Fruit fly (Drosophila melanogaster): ENCODE results near the gene CG34150.

Gene CG34150

dm6 chr3R:24787042-24787565 lies 27.0 kb upstream of the CG34150 start, which contains the start of gene CG5805 (continued):
- TF ChIP-seq CG3065 (GFP tag; optimal IDR thresholded peaks at IDR 0.05) (peak; percentile 45), ap (GFP tag; IDR thresholded peaks at IDR 0.05) (peak; percentile 54; the same call in 1 of the 2 replicates), danr (GFP tag; IDR thresholded peaks at IDR 0.05) (peak; percentile 59; the same call in 1 of the 2 replicates), tin (GFP tag; optimal IDR thresholded peaks at IDR 0.05) (peak; percentile 63), da (GFP tag; optimal IDR thresholded peaks at IDR 0.05) (peak; percentile 61), nau (GFP tag; optimal IDR thresholded peaks at IDR 0.05) (no peak), ttk (GFP tag; IDR thresholded peaks at IDR 0.05) (peak; percentile 81), Oli (tag; optimal IDR thresholded peaks at IDR 0.05) (peak; percentile 69), CG1233 (GFP tag; optimal IDR thresholded peaks at IDR 0.05) (peak; percentile 90), Atf3 (GFP tag; optimal IDR thresholded peaks at IDR 0.05) (peak; percentile 47), maf-S (GFP tag; optimal IDR thresholded peaks at IDR 0.05) (peak; percentile 65), pfk (GFP tag; optimal IDR thresholded peaks at IDR 0.05) (peak; percentile 50), YL-1 (GFP tag; optimal IDR thresholded peaks at IDR 0.05) (peak; percentile 88), Med (GFP tag) (peak; percentile 98), Stat92E (GFP tag; optimal IDR thresholded peaks at IDR 0.05) (peak in 1 of 3 experiments; percentile 40), Mes4 (GFP tag; optimal IDR thresholded peaks at IDR 0.05) (peak; percentile 75), bcd (GFP tag; optimal IDR thresholded peaks at IDR 0.05) (peak; percentile 95), Blimp-1 (GFP tag; optimal IDR thresholded peaks at IDR 0.05) (peak; percentile 53), CG2678 (tag; optimal IDR thresholded peaks at IDR 0.05) (peak; percentile 70), CG8290 (GFP tag; optimal IDR thresholded peaks at IDR 0.05) (no peak), CG8290 (tag; optimal IDR thresholded peaks at IDR 0.05) (peak in 1 of 2 experiments; percentile 41), Dp (GFP tag; optimal IDR thresholded peaks at IDR 0.05) (peak; percentile 45), CG13424 (tag; optimal IDR thresholded peaks at IDR 0.05) (peak; percentile 57), HLH3B (GFP tag; IDR thresholded peaks at IDR 0.05) (peak; percentile 63), CG8924 (tag; optimal IDR thresholded peaks at IDR 0.05) (peak; percentile 47), ac (GFP tag; optimal IDR thresholded peaks at IDR 0.05) (peak; percentile 52), crc (GFP tag; optimal IDR thresholded peaks at IDR 0.05) (peak; percentile 67), cato (GFP tag; optimal IDR thresholded peaks at IDR 0.05; ENCODE audit: borderline replicate concordance) (peak; percentile 68), CG10366 (GFP tag; IDR thresholded peaks at IDR 0.05) (peak; percentile 84), D19B (GFP tag; optimal IDR thresholded peaks at IDR 0.05) (peak; percentile 74), so (GFP tag; IDR thresholded peaks at IDR 0.05) (peak; percentile 67), CG14050 (GFP tag; IDR thresholded peaks at IDR 0.05) (peak; percentile 80), ken (GFP tag; IDR thresholded peaks at IDR 0.05) (peak; percentile 89), Nf-YB (GFP tag; optimal IDR thresholded peaks at IDR 0.05) (no peak), CG13624 (GFP tag; optimal IDR thresholded peaks at IDR 0.05) (peak; percentile 79), mirr (GFP tag; optimal IDR thresholded peaks at IDR 0.05) (peak; percentile 81), Abd-B (GFP tag; optimal IDR thresholded peaks at IDR 0.05) (peak; percentile 57), Hr78 (GFP tag; optimal IDR thresholded peaks at IDR 0.05) (peak in 1 of 2 experiments; percentile 82), CoRest (tag; optimal IDR thresholded peaks at IDR 0.05) (peak; percentile 86), CG17359 (tag; optimal IDR thresholded peaks at IDR 0.05) (peak; percentile 82), CG18599 (GFP tag; optimal IDR thresholded peaks at IDR 0.05) (peak; percentile 84), Sin3A (optimal IDR thresholded peaks at IDR 0.05) (no peak), CG11247 (GFP tag; IDR thresholded peaks at IDR 0.05) (peak; percentile 79), HmgZ (tag; optimal IDR thresholded peaks at IDR 0.05) (peak; percentile 88), chif (GFP tag; optimal IDR thresholded peaks at IDR 0.05) (peak; percentile 67 to 79), odd (GFP tag; optimal IDR thresholded peaks at IDR 0.05) (peak; percentile 84), Hr3 (GFP tag; optimal IDR thresholded peaks at IDR 0.05) (peak; percentile 58), CG4707 (GFP tag; optimal IDR thresholded peaks at IDR 0.05) (peak; percentile 70), exex (tag; optimal IDR thresholded peaks at IDR 0.05) (peak; percentile 56), cad (GFP tag; optimal IDR thresholded peaks at IDR 0.05) (no peak)

Measured in whole organism, embryonic.